Fruit fly (Drosophila melanogaster) whole organism, wandering third instar larva: ENCODE results near the gene CG14569.

ENCODE experiments used
- Abd-B ChIP-seq: fragments of >200 bp; optimal IDR thresholded peaks from 2 replicates; lab custom pipeline; 2017; ENCODE audit warnings: missing biosample characterization, missing genetic modification characterization
- CG32264 ChIP-seq: fragments of 200-800 bp; sonication (Bioruptor generic); optimal IDR thresholded peaks from 2 replicates; lab custom pipeline; 2016; ENCODE audit warnings: missing biosample characterization, missing genetic modification characterization
- CG9705 ChIP-seq: fragments of 200-800 bp; sonication (Bioruptor generic); optimal IDR thresholded peaks from 2 replicates; lab custom pipeline; 2018; ENCODE audit warnings: missing biosample characterization, mild to moderate bottlenecking, missing genetic modification characterization
- Dfd ChIP-seq: fragments of >200 bp; optimal IDR thresholded peaks from 2 replicates; lab custom pipeline; 2017; ENCODE audit warnings: missing biosample characterization, missing genetic modification characterization
- Dif ChIP-seq: fragments of 200-275, 200-300 bp; sonication (Bioruptor generic); optimal IDR thresholded peaks from 2 replicates; lab custom pipeline; 2018; ENCODE audit warnings: missing biosample characterization, missing genetic modification characterization; ENCODE audit not compliant: partially characterized antibody
- GATAd ChIP-seq: sonication (Bioruptor generic); optimal IDR thresholded peaks from 2 replicates; lab custom pipeline; 2016; ENCODE audit warnings: missing biosample characterization, missing genetic modification characterization
- Hnf4 ChIP-seq: fragments of 200-800 bp; sonication (Bioruptor generic); optimal IDR thresholded peaks from 2 replicates; lab custom pipeline; 2016; ENCODE audit warnings: missing biosample characterization, mild to moderate bottlenecking, missing genetic modification characterization
- Hr78 ChIP-seq: fragments of >200 bp; optimal IDR thresholded peaks from 2 replicates; lab custom pipeline; 2017; ENCODE audit warnings: missing biosample characterization, missing genetic modification characterization
- Hr83 ChIP-seq: fragments of 200-300 bp; sonication (Bioruptor generic); optimal IDR thresholded peaks from 2 replicates; lab custom pipeline; 2016; ENCODE audit warnings: missing biosample characterization, mild to moderate bottlenecking, missing genetic modification characterization, moderate library complexity; ENCODE audit not compliant: poor library complexity, severe bottlenecking
- Jra ChIP-seq: sonication (Bioruptor generic); optimal IDR thresholded peaks from 2 replicates; lab custom pipeline; 2016; ENCODE audit warnings: missing biosample characterization, missing genetic modification characterization
- Mio ChIP-seq: sonication (Bioruptor generic); optimal IDR thresholded peaks from 2 replicates; lab custom pipeline; 2016; ENCODE audit warnings: missing biosample characterization, missing genetic modification characterization
- Myc ChIP-seq: fragments of >200 bp; optimal IDR thresholded peaks from 2 replicates; lab custom pipeline; 2017
- N ChIP-seq: fragments of >200 bp; optimal IDR thresholded peaks from 2 replicates; lab custom pipeline; 2018; ENCODE audit warnings: missing biosample characterization, missing external identifiers, missing genetic modification characterization
- OdsH ChIP-seq: fragments of 200-800 bp; sonication (Bioruptor generic); optimal IDR thresholded peaks from 2 replicates; lab custom pipeline; 2016; ENCODE audit warnings: missing biosample characterization, mild to moderate bottlenecking, missing genetic modification characterization
- Sp1 ChIP-seq: fragments of 200-800 bp; sonication (Bioruptor generic); optimal IDR thresholded peaks from 3 replicates; lab custom pipeline; 2019; ENCODE audit warnings: missing biosample characterization, mild to moderate bottlenecking, missing genetic modification characterization, moderate library complexity
- Vsx2 ChIP-seq: fragments of 200-300, 225-300 bp; sonication (Bioruptor generic); optimal IDR thresholded peaks from 2 replicates; lab custom pipeline; 2018; ENCODE audit warnings: missing biosample characterization, missing genetic modification characterization; ENCODE audit not compliant: partially characterized antibody
- br ChIP-seq: fragments of 200-800 bp; sonication (Bioruptor generic); optimal IDR thresholded peaks from 2 replicates; lab custom pipeline; 2016; ENCODE audit warnings: missing biosample characterization, missing genetic modification characterization
- brk ChIP-seq: fragments of 200-800 bp; sonication (Bioruptor generic); optimal IDR thresholded peaks from 2 replicates; lab custom pipeline; 2016; ENCODE audit warnings: missing biosample characterization, mild to moderate bottlenecking, missing genetic modification characterization
- dl ChIP-seq, 2 experiments: fragments of 175-275, 200-275 bp in 1 of 2; fragments of 200-275 bp in 1 of 2; sonication (Bioruptor generic); optimal IDR thresholded peaks; lab custom pipeline; 2018; ENCODE audit warnings: mild to moderate bottlenecking in 2 of 2, missing biosample characterization in 2 of 2, missing genetic modification characterization in 2 of 2, moderate library complexity in 2 of 2; ENCODE audit not compliant: partially characterized antibody in 2 of 2, insufficient read depth in 1 of 2
- dmrt93B ChIP-seq: fragments of 200-800 bp; sonication (Bioruptor generic); optimal IDR thresholded peaks from 2 replicates; lab custom pipeline; 2018; ENCODE audit warnings: missing biosample characterization, mild to moderate bottlenecking, missing genetic modification characterization
- dsf ChIP-seq: sonication (Bioruptor generic); optimal IDR thresholded peaks from 2 replicates; lab custom pipeline; 2016; ENCODE audit warnings: missing biosample characterization, missing genetic modification characterization, borderline replicate concordance
- ey ChIP-seq: fragments of 200-800 bp; sonication (Bioruptor generic); optimal IDR thresholded peaks from 2 replicates; lab custom pipeline; 2016; ENCODE audit warnings: missing biosample characterization, missing genetic modification characterization
- foxo ChIP-seq, 2 experiments: fragments of 200-800 bp; sonication (Bioruptor generic); optimal IDR thresholded peaks; 2 replicates in 1 of 2; 3 replicates in 1 of 2; lab custom pipeline; 2016 to 2017; ENCODE audit warnings: missing biosample characterization in 2 of 2, missing genetic modification characterization in 2 of 2
- h ChIP-seq: fragments of 200-800 bp; sonication (Bioruptor generic); optimal IDR thresholded peaks from 3 replicates; lab custom pipeline; 2016; ENCODE audit warnings: missing biosample characterization, mild to moderate bottlenecking, missing genetic modification characterization
- jim ChIP-seq: fragments of 175-275, 200-325 bp; sonication (Bioruptor generic); optimal IDR thresholded peaks from 2 replicates; lab custom pipeline; 2016; ENCODE audit warnings: missing biosample characterization, mild to moderate bottlenecking, missing genetic modification characterization
- pan ChIP-seq: fragments of >200 bp; optimal IDR thresholded peaks from 2 replicates; lab custom pipeline; 2017
- rgr ChIP-seq: fragments of 200-800 bp; sonication (Bioruptor generic); optimal IDR thresholded peaks from 3 replicates; lab custom pipeline; 2016; ENCODE audit warnings: missing biosample characterization, mild to moderate bottlenecking, missing genetic modification characterization
- sage ChIP-seq: fragments of 200-800 bp; sonication (Bioruptor generic); optimal IDR thresholded peaks from 2 replicates; lab custom pipeline; 2016; ENCODE audit warnings: missing biosample characterization, mild to moderate bottlenecking, missing genetic modification characterization
- sv ChIP-seq: fragments of 200-800 bp; sonication (Bioruptor generic); optimal IDR thresholded peaks from 3 replicates; lab custom pipeline; 2016; ENCODE audit warnings: missing biosample characterization, missing genetic modification characterization
- tai ChIP-seq: sonication (Bioruptor generic); optimal IDR thresholded peaks from 2 replicates; lab custom pipeline; 2016; ENCODE audit warnings: missing biosample characterization, missing genetic modification characterization
- woc ChIP-seq: sonication (Bioruptor generic); optimal IDR thresholded peaks from 2 replicates; lab custom pipeline; 2016; ENCODE audit warnings: missing biosample characterization, mild to moderate bottlenecking, missing genetic modification characterization

The CG14569 gene

DNA sequence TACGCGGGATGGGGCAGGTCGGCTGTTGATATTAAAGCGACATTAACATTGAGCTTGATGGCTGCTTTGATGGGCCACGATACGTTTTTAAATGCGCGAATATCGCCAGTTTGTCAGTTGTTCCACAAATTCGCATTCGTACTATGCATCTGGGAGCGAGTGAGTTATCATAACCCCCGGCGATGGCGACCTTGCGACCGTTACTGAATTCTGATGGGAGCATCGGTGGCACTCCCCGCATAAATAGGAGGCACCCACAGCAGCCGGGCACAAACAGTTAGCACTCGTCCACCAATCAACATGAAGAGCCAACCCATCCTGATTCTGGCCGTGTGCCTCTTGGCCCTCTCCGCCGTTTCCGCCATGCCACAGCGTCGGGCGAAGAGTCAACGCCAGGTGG, 25.5 kb upstream of the CG14569 start, which contains the start of gene CG14564:
CG14564 (plus strand) TSS at position 301 of the 400 bp plus-strand sequence.
- no peak for TF ChIP-seq Sp1 (GFP tag; lab: Kevin White, UChicago)
- TF ChIP-seq Mio (GFP tag; lab: Kevin White, UChicago): no peak
- TF ChIP-seq Abd-B (GFP tag; lab: Kevin White, UChicago): no peak
- no peak for TF ChIP-seq GATAd
- TF ChIP-seq pan (lab: Kevin White, UChicago): no peak
- TF ChIP-seq CG9705 (GFP tag; lab: Kevin White, UChicago): no peak
- TF ChIP-seq Myc (lab: Kevin White, UChicago): no peak
- TF ChIP-seq OdsH (GFP tag; lab: Kevin White, UChicago): no peak
- TF ChIP-seq br: no peak

DNA sequence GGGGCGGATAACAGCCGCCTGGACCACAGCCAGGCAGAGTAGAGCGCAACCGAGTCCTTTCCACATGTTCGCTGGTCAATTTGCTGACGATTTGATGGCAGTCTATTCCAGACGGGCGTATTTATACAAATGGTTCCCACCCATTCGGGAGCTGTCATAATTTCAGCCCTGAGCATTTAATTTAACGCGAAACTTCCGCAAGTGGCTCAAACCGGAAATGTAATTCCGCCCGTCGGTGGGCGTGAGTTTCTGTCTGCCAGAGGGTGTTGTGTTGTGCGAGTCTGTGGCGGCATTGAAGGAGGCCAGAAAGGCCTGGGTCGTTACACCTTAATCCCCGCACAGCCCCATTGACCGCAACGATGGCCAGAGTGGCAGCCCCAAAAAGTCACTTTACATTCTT, 12.8 kb upstream of the CG14569 start, which contains the start of gene CG14565:
CG14565 (minus strand) TSS at position 101 of the 400 bp plus-strand sequence.
- TF ChIP-seq brk (GFP tag; lab: Kevin White, UChicago) (no peak), Jra (no peak), Mio (GFP tag; lab: Kevin White, UChicago) (no peak), tai (GFP tag; lab: Kevin White, UChicago) (no peak), dl (GFP tag; optimal IDR thresholded peaks at IDR 0.05; lab: Kevin White, UChicago; ENCODE audit: insufficient read depth in 1 of 2, partially characterized antibody in 2 of 2) (no peak), Hnf4 (GFP tag; lab: Kevin White, UChicago) (no peak), Dfd (GFP tag; lab: Kevin White, UChicago) (no peak), Hr83 (GFP tag; lab: Kevin White, UChicago) (no peak), sv (no peak), br (no peak), OdsH (GFP tag; lab: Kevin White, UChicago) (no peak), sage (GFP tag; lab: Kevin White, UChicago) (no peak), foxo (GFP tag; optimal IDR thresholded peaks at IDR 0.05; lab: Kevin White, UChicago) (no peak), woc (GFP tag; lab: Kevin White, UChicago) (no peak), pan (lab: Kevin White, UChicago) (no peak), Hr78 (GFP tag; lab: Kevin White, UChicago) (no peak), h (GFP tag; lab: Kevin White, UChicago) (no peak), Vsx2 (GFP tag; lab: Kevin White, UChicago) (no peak), ey (no peak), dsf (GFP tag; lab: Kevin White, UChicago) (no peak)

DNA sequence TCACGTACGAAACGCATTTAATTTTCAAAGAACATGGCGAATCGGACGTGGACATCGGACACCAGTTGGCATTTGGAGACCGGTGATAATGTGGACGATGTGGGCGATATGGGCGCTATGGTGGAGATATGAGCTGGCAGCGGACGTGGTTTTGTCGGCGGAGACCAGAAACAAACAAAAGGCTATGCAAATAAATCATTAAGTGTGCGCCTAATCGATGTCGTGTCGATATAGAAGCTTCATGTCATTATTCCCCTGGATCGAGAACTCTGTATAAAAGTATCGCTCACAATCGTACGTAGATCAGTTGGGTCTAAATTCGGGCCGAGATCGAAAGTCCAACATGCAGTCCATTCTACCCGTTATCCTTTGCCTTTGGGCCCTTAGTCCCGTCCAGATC, 9.9 kb upstream of the CG14569 start, which contains the start of gene CG14572:
CG14572 (plus strand) TSS at position 301 of the 400 bp plus-strand sequence.
- TF ChIP-seq Sp1 (GFP tag; lab: Kevin White, UChicago): no peak
- TF ChIP-seq, all 38 proteins: peak for 0

DNA sequence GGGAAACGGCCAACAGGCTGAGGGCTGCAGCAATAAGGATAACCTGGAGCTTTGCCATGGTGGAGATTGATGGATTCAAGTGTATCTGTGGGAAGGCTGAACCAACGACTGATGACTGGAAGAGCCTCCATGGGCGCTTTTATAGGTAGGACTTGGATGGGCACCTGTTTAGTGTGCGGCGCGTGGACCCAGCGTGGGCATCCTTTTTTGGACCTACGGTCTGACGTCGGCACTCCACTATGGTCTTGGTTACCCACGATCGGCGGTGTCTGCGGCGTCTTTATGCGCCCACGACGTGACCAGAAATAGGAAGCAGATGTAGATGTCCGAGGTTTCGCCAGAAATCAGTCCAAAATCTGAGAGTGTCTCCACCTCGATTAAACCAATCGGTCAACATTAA, 8.9 kb upstream of the CG14569 start, which contains the start of gene CG14566:
CG14566 (minus strand) TSS at position 101 of the 400 bp plus-strand sequence.
- TF ChIP-seq woc (GFP tag; lab: Kevin White, UChicago) (no peak), foxo (GFP tag; optimal IDR thresholded peaks at IDR 0.05; lab: Kevin White, UChicago) (no peak), sage (GFP tag; lab: Kevin White, UChicago) (no peak), Dfd (GFP tag; lab: Kevin White, UChicago) (no peak), rgr (no peak), dmrt93B (GFP tag; lab: Kevin White, UChicago) (no peak), CG32264 (no peak), Jra (no peak), tai (GFP tag; lab: Kevin White, UChicago) (no peak), dl (GFP tag; optimal IDR thresholded peaks at IDR 0.05; lab: Kevin White, UChicago; ENCODE audit: insufficient read depth in 1 of 2, partially characterized antibody in 2 of 2) (no peak), Dif (GFP tag; lab: Kevin White, UChicago) (no peak), Sp1 (GFP tag; lab: Kevin White, UChicago) (no peak), OdsH (GFP tag; lab: Kevin White, UChicago) (no peak), brk (GFP tag; lab: Kevin White, UChicago) (no peak), N (GFP tag; lab: Kevin White, UChicago) (no peak), Hr78 (GFP tag; lab: Kevin White, UChicago) (no peak), jim (GFP tag; lab: Kevin White, UChicago) (no peak)
